Worm (Caenorhabditis elegans): ENCODE results near the gene ceh-20.
A peak's percentile ranks its signal among the peaks of the same experiment; 100 is the strongest.

ceh-20 gene

ce11 chrIII:6969781-6970342, 9.8 kb upstream of the ceh-20 start:
- no peak for TF ChIP-seq crh-2 (tag; optimal IDR thresholded peaks at IDR 0.05)
- no peak for TF ChIP-seq skn-1 (tag; optimal IDR thresholded peaks at IDR 0.05)
- no peak for TF ChIP-seq C34F6.9 (tag; optimal IDR thresholded peaks at IDR 0.05)
- TF ChIP-seq ztf-1 (GFP tag; conservative IDR thresholded peaks at IDR 0.05): no peak
- no peak for TF ChIP-seq F13H6.1 (tag; optimal IDR thresholded peaks at IDR 0.05)
- TF ChIP-seq ama-1 (optimal IDR thresholded peaks at IDR 0.05): no peak
- TF ChIP-seq nhr-21 (tag; optimal IDR thresholded peaks at IDR 0.05): peak; percentile 6
- TF ChIP-seq lsy-2 (tag; optimal IDR thresholded peaks at IDR 0.05): peak in 1 of 2 experiments; percentile 2
- TF ChIP-seq Y55F3AM.14 (GFP tag; optimal IDR thresholded peaks at IDR 0.05): peak; percentile 20
- TF ChIP-seq egl-27 (tag; optimal IDR thresholded peaks at IDR 0.05): no peak
- TF ChIP-seq lin-13 (GFP tag; optimal IDR thresholded peaks at IDR 0.05): no peak
- no peak for TF ChIP-seq elt-3 (tag; optimal IDR thresholded peaks at IDR 0.05)
- no peak for TF ChIP-seq R02D3.7 (tag; optimal IDR thresholded peaks at IDR 0.05)
- no peak for TF ChIP-seq blmp-1 (tag; optimal IDR thresholded peaks at IDR 0.05; ENCODE audit: insufficient read depth)

DNA sequence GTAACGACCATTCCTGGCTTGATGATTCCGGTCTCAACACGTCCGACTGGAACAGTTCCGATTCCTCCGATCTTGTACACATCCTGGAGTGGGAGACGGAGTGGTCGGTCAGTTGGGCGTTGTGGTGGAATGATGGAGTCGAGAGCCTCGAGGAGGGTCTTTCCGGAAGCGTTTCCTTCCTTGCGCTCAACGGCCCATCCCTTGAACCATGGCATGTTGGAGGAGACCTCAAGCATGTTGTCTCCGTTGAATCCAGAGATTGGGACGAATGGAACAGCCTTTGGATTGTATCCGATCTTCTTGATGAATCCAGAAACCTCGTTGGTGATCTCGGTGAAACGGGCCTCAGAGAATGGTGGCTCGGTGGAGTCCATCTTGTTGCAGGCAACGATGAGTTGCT, 8.9 kb upstream of the ceh-20 start:
- no peak for TF ChIP-seq ztf-4 (tag; optimal IDR thresholded peaks at IDR 0.05)
- TF ChIP-seq unc-55 (GFP tag; optimal IDR thresholded peaks at IDR 0.05): no peak
- no peak for TF ChIP-seq blmp-1 (tag; optimal IDR thresholded peaks at IDR 0.05; ENCODE audit: insufficient read depth)
- no peak for TF ChIP-seq sma-9 (GFP tag; optimal IDR thresholded peaks at IDR 0.05)
- TF ChIP-seq sma-9 (tag; optimal IDR thresholded peaks at IDR 0.05): no peak
- no peak for TF ChIP-seq unc-39 (tag; optimal IDR thresholded peaks at IDR 0.05)
- no peak for TF ChIP-seq ztf-1 (GFP tag; conservative IDR thresholded peaks at IDR 0.05)
- TF ChIP-seq skn-1 (tag; optimal IDR thresholded peaks at IDR 0.05): no peak
- no peak for TF ChIP-seq C34F6.9 (tag; optimal IDR thresholded peaks at IDR 0.05)
- no peak for TF ChIP-seq nhr-25 (tag; optimal IDR thresholded peaks at IDR 0.05)

DNA sequence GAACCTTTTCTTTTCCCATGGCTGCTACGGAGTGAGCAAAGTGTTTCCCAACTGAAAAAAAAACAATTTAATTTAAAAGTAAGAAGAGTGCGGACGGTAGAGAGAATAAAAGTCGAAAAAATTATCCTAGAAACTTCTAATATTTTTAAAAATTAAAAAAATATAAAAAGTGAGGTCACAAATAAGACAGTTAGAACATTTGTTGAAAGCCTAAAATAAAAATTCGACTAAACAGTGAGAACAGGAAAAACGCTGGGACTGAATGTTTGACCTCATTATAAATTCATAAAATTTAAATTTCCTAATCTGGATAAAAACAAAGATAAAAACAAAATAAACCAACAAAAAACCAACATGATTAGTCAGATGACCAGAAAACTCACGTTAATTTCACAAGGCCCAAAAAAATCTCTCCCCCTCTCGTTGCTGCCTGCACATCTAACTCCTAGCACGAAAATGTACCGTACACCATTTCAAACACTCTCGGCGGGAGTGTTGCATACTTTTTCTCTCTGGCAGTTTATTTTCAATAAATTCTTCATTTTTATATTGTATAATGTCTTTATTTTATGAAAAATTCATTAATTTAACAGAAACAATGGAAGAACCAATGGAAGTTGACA, 7.9 kb upstream of the ceh-20 start, which contains the start of the genes eef-1A.1 and rfc-4:
Gene eef-1A.1, minus strand, starts transcription at position 51 of the 623 bp plus-strand sequence.
Gene rfc-4, plus strand, starts transcription at position 592 of the 623 bp plus-strand sequence.
- no peak for TF ChIP-seq nhr-23 (tag; optimal IDR thresholded peaks at IDR 0.05)
- peak; percentile 98 for TF ChIP-seq lin-11 (tag; optimal IDR thresholded peaks at IDR 0.05)
- no peak for TF ChIP-seq ztf-1 (GFP tag; conservative IDR thresholded peaks at IDR 0.05)
- TF ChIP-seq ceh-16 (tag; optimal IDR thresholded peaks at IDR 0.05): peak; percentile 87
- peak; percentile 99 for TF ChIP-seq unc-55 (GFP tag; optimal IDR thresholded peaks at IDR 0.05)
- TF ChIP-seq fos-1 (tag; optimal IDR thresholded peaks at IDR 0.05): peak; percentile 98
- no peak for TF ChIP-seq alr-1 (tag; optimal IDR thresholded peaks at IDR 0.05)
- TF ChIP-seq sma-3 (GFP tag; optimal IDR thresholded peaks at IDR 0.05): peak; percentile 98
- peak; percentile 98 to 100 for TF ChIP-seq lsy-2 (tag; optimal IDR thresholded peaks at IDR 0.05)
- TF ChIP-seq nhr-12 (tag; optimal IDR thresholded peaks at IDR 0.05): peak; percentile 68
- TF ChIP-seq nhr-129 (tag; optimal IDR thresholded peaks at IDR 0.05): peak; percentile 99
- no peak for TF ChIP-seq mbf-1 (tag; optimal IDR thresholded peaks at IDR 0.05)
- TF ChIP-seq Y55F3AM.14 (GFP tag; optimal IDR thresholded peaks at IDR 0.05): peak; percentile 88
- TF ChIP-seq C34F6.9 (tag; optimal IDR thresholded peaks at IDR 0.05): peak; percentile 100
- no peak for TF ChIP-seq aly-2 (tag; optimal IDR thresholded peaks at IDR 0.05)
- peak; percentile 88 for TF ChIP-seq ztf-4 (tag; optimal IDR thresholded peaks at IDR 0.05)
- TF ChIP-seq egl-27 (tag; optimal IDR thresholded peaks at IDR 0.05): peak; percentile 55
- TF ChIP-seq R02D3.7 (tag; optimal IDR thresholded peaks at IDR 0.05): peak; percentile 79
- no peak for TF ChIP-seq elt-3 (tag; optimal IDR thresholded peaks at IDR 0.05)
- TF ChIP-seq skn-1 (tag; optimal IDR thresholded peaks at IDR 0.05): peak; percentile 91
- TF ChIP-seq ztf-11 (tag; optimal IDR thresholded peaks at IDR 0.05): no peak
- peak; percentile 98 for TF ChIP-seq crh-2 (tag; optimal IDR thresholded peaks at IDR 0.05)
- peak; percentile 93 for TF ChIP-seq sma-9 (GFP tag; optimal IDR thresholded peaks at IDR 0.05)
- no peak for TF ChIP-seq sma-9 (tag; optimal IDR thresholded peaks at IDR 0.05)
- TF ChIP-seq blmp-1 (tag; optimal IDR thresholded peaks at IDR 0.05; ENCODE audit: insufficient read depth): peak; percentile 86
- peak; percentile 98 for TF ChIP-seq ZK546.5 (tag; optimal IDR thresholded peaks at IDR 0.05)
- TF ChIP-seq F13H6.1 (tag; optimal IDR thresholded peaks at IDR 0.05): peak; percentile 87
- no peak for TF ChIP-seq dmd-4 (tag; optimal IDR thresholded peaks at IDR 0.05)
- TF ChIP-seq nhr-6 (tag; optimal IDR thresholded peaks at IDR 0.05): peak; percentile 97
- peak; percentile 97 for TF ChIP-seq gmeb-1 (tag; optimal IDR thresholded peaks at IDR 0.05)
- no peak for TF ChIP-seq peb-1 (tag; optimal IDR thresholded peaks at IDR 0.05)
- peak; percentile 71 for TF ChIP-seq nhr-77 (tag; optimal IDR thresholded peaks at IDR 0.05)
- TF ChIP-seq unc-39 (tag; optimal IDR thresholded peaks at IDR 0.05): no peak
- TF ChIP-seq nhr-10 (tag; optimal IDR thresholded peaks at IDR 0.05): peak; percentile 18
- TF ChIP-seq sem-4 (tag; optimal IDR thresholded peaks at IDR 0.05): peak; percentile 96
- peak; percentile 86 for TF ChIP-seq snpc-4 (tag; optimal IDR thresholded peaks at IDR 0.05)
- no peak for TF ChIP-seq lin-39 (tag; optimal IDR thresholded peaks at IDR 0.05)
- TF ChIP-seq unc-62 (GFP tag; optimal IDR thresholded peaks at IDR 0.05): no peak
- TF ChIP-seq ceh-82 (tag; optimal IDR thresholded peaks at IDR 0.05): peak; percentile 81
- TF ChIP-seq nhr-237 (tag; optimal IDR thresholded peaks at IDR 0.05): peak; percentile 47
- no peak for TF ChIP-seq elt-1 (tag; optimal IDR thresholded peaks at IDR 0.05)
- TF ChIP-seq zag-1 (tag; optimal IDR thresholded peaks at IDR 0.05): peak; percentile 83
- TF ChIP-seq ama-1 (optimal IDR thresholded peaks at IDR 0.05): peak; percentile 90
- no peak for TF ChIP-seq nhr-11 (tag; optimal IDR thresholded peaks at IDR 0.05)
